Worm (Caenorhabditis elegans) whole organism, young adult: ENCODE data around the gene hlh-15.

Experiments used
- B0019.2 ChIP-seq: fragments of 200-800 bp; sonication (Bioruptor generic); conservative IDR thresholded peaks from 2 replicates; pipeline ENCODE4 v1.3.6; 2022; ENCODE audit warnings: missing genetic modification reagents, missing genetic modification characterization, missing compliant biosample characterization
- B0336.3 ChIP-seq: fragments of 200-800 bp; sonication (Bioruptor generic); IDR thresholded peaks from 2 replicates; pipeline ENCODE4 v1.3.6; 2022; ENCODE audit warnings: missing genetic modification characterization, missing compliant biosample characterization
- C06A6.2 ChIP-seq: fragments of 200-800 bp; sonication (Bioruptor generic); conservative IDR thresholded peaks from 2 replicates; pipeline ENCODE4 v1.3.6; 2022; ENCODE audit warnings: missing genetic modification characterization, missing compliant biosample characterization
- F33H1.4 ChIP-seq: fragments of 200-800 bp; sonication (Bioruptor generic); IDR thresholded peaks from 2 replicates; pipeline ENCODE4 v1.3.6; 2022; ENCODE audit warnings: missing genetic modification reagents, missing genetic modification characterization, missing compliant biosample characterization
- F39B2.1 ChIP-seq: fragments of 200-800 bp; sonication (Bioruptor generic); IDR thresholded peaks from 2 replicates; pipeline ENCODE4 v1.3.6; 2022; ENCODE audit warnings: missing genetic modification reagents, missing genetic modification characterization, missing compliant biosample characterization
- F49E8.2 ChIP-seq: sonication (generic microtip); optimal IDR thresholded peaks from 3 replicates; lab custom pipeline; 2017; ENCODE audit warnings: missing genetic modification characterization, mild to moderate bottlenecking, missing compliant biosample characterization, antibody characterized with exemption, moderate library complexity; ENCODE audit not compliant: insufficient read depth
- F52B5.7 ChIP-seq: sonication (generic microtip); optimal IDR thresholded peaks from 2 replicates; lab custom pipeline; 2016; ENCODE audit warnings: mild to moderate bottlenecking, missing genetic modification characterization, missing compliant biosample characterization
- K12H6.12 ChIP-seq: fragments of 200-800 bp; sonication (Bioruptor generic); optimal IDR thresholded peaks from 2 replicates; lab custom pipeline; 2018; ENCODE audit warnings: mild to moderate bottlenecking, missing genetic modification characterization, missing compliant biosample characterization
- T26A5.8 ChIP-seq: sonication (generic microtip); optimal IDR thresholded peaks from 2 replicates; lab custom pipeline; 2016; ENCODE audit warnings: missing genetic modification characterization, missing compliant biosample characterization
- Y53G8AR.9 ChIP-seq: fragments of 200-800 bp; sonication (Bioruptor generic); conservative IDR thresholded peaks from 2 replicates; pipeline ENCODE4 v1.3.6; 2022; ENCODE audit warnings: missing genetic modification reagents, missing genetic modification characterization, missing compliant biosample characterization
- Y67H2A.10 ChIP-seq: fragments of 200-800 bp; sonication (Bioruptor generic); conservative IDR thresholded peaks from 2 replicates; pipeline ENCODE4 v1.3.6; 2022; ENCODE audit warnings: missing genetic modification reagents, missing genetic modification characterization, missing compliant biosample characterization
- ZK185.1 ChIP-seq: sonication (generic microtip); optimal IDR thresholded peaks from 2 replicates; lab custom pipeline; 2016; ENCODE audit warnings: mild to moderate bottlenecking, missing genetic modification characterization, missing compliant biosample characterization; ENCODE audit not compliant: poor library complexity, severe bottlenecking
- akir-1 ChIP-seq: fragments of 200-800 bp; sonication (Bioruptor generic); optimal IDR thresholded peaks from 2 replicates; lab custom pipeline; 2018; ENCODE audit warnings: mild to moderate bottlenecking, missing genetic modification characterization, moderate library complexity, missing compliant biosample characterization
- atf-7 ChIP-seq: sonication (generic microtip); optimal IDR thresholded peaks from 2 replicates; lab custom pipeline; 2017; ENCODE audit warnings: mild to moderate bottlenecking, missing genetic modification characterization, missing compliant biosample characterization
- attf-3 ChIP-seq: fragments of 200-800 bp; sonication (Bioruptor generic); conservative IDR thresholded peaks from 2 replicates; pipeline ENCODE4 v1.3.6; 2022; ENCODE audit warnings: missing genetic modification reagents, missing genetic modification characterization, missing compliant biosample characterization
- cebp-1 ChIP-seq, 2 experiments: fragments of 200-800 bp in 1 of 2; sonication (Bioruptor generic) in 1 of 2; sonication (generic microtip) in 1 of 2; IDR thresholded peaks in 1 of 2; optimal IDR thresholded peaks in 1 of 2; 2 replicates each; pipeline versions ENCODE4 v1.3.6 to Lab custom; 2017 to 2022; ENCODE audit warnings: missing compliant biosample characterization in 2 of 2, missing genetic modification characterization in 2 of 2, mild to moderate bottlenecking in 1 of 2, missing genetic modification reagents in 1 of 2, moderate library complexity in 1 of 2
- ceh-58 ChIP-seq: fragments of 200-800 bp; sonication (Bioruptor generic); IDR thresholded peaks from 2 replicates; pipeline ENCODE4 v1.3.6; 2022; ENCODE audit warnings: missing genetic modification characterization, missing compliant biosample characterization
- ceh-79 ChIP-seq: sonication (generic microtip); optimal IDR thresholded peaks from 2 replicates; lab custom pipeline; 2017; ENCODE audit warnings: mild to moderate bottlenecking, missing genetic modification characterization, missing compliant biosample characterization
- ceh-91 ChIP-seq: fragments of 200-800 bp; sonication (Bioruptor generic); IDR thresholded peaks from 2 replicates; pipeline ENCODE4 v1.3.6; 2022; ENCODE audit warnings: missing genetic modification reagents, missing genetic modification characterization, missing compliant biosample characterization
- die-1 ChIP-seq: sonication (generic microtip); optimal IDR thresholded peaks from 2 replicates; lab custom pipeline; 2016; ENCODE audit warnings: missing genotype, mild to moderate bottlenecking, missing genetic modification characterization, missing compliant biosample characterization
- dox-1 ChIP-seq: fragments of 200-800 bp; sonication (Bioruptor generic); IDR thresholded peaks from 2 replicates; pipeline ENCODE4 v1.3.6; 2022; ENCODE audit warnings: missing genetic modification reagents, missing genetic modification characterization, missing compliant biosample characterization
- dpl-1 ChIP-seq: fragments of 150-350 bp; optimal IDR thresholded peaks from 2 replicates; lab custom pipeline; 2014; ENCODE audit warnings: missing biosample characterization, missing genetic modification reagents, missing genetic modification characterization
- efl-1 ChIP-seq: fragments of 150-350 bp; optimal IDR thresholded peaks from 2 replicates; lab custom pipeline; 2014; ENCODE audit warnings: missing biosample characterization, missing genetic modification reagents, missing genetic modification characterization
- ets-4 ChIP-seq: fragments of 200-800 bp; sonication (Bioruptor generic); optimal IDR thresholded peaks from 2 replicates; lab custom pipeline; 2018; ENCODE audit warnings: mild to moderate bottlenecking, missing genetic modification characterization, missing compliant biosample characterization
- fkh-3 ChIP-seq: sonication (generic microtip); optimal IDR thresholded peaks from 2 replicates; lab custom pipeline; 2016; ENCODE audit warnings: mild to moderate bottlenecking, missing genetic modification characterization, missing compliant biosample characterization
- hlh-26 ChIP-seq: fragments of 200-800 bp; sonication (Bioruptor generic); conservative IDR thresholded peaks from 2 replicates; pipeline ENCODE4 v1.3.6; 2022; ENCODE audit warnings: missing genetic modification reagents, missing genetic modification characterization, missing compliant biosample characterization
- let-526 ChIP-seq: fragments of 200-800 bp; sonication (Bioruptor generic); IDR thresholded peaks from 2 replicates; pipeline ENCODE4 v1.3.6; 2022; ENCODE audit warnings: missing genetic modification reagents, missing genetic modification characterization, missing compliant biosample characterization
- let-607 ChIP-seq, 2 experiments: fragments of 200-800 bp in 1 of 2; sonication (Bioruptor generic) in 1 of 2; sonication (generic microtip) in 1 of 2; optimal IDR thresholded peaks; 2 replicates each; lab custom pipeline; 2016 to 2018; ENCODE audit warnings: mild to moderate bottlenecking in 2 of 2, missing compliant biosample characterization in 2 of 2, missing genetic modification characterization in 2 of 2, moderate library complexity in 2 of 2, missing genotype in 1 of 2
- lin-26 ChIP-seq: fragments of 200-800 bp; sonication (Bioruptor generic); IDR thresholded peaks from 2 replicates; pipeline ENCODE4 v1.3.6; 2022; ENCODE audit warnings: missing genetic modification reagents, missing genetic modification characterization, missing compliant biosample characterization
- madf-10 ChIP-seq: sonication (generic microtip); optimal IDR thresholded peaks from 2 replicates; lab custom pipeline; 2016; ENCODE audit warnings: mild to moderate bottlenecking, missing genetic modification characterization, missing compliant biosample characterization
- madf-3 ChIP-seq: fragments of 200-800 bp; sonication (Bioruptor generic); IDR thresholded peaks from 2 replicates; pipeline ENCODE4 v1.3.6; 2022; ENCODE audit warnings: missing genetic modification reagents, missing genetic modification characterization, missing compliant biosample characterization
- madf-6 ChIP-seq: fragments of 200-800 bp; sonication (Bioruptor generic); IDR thresholded peaks from 2 replicates; pipeline ENCODE4 v1.3.6; 2022; ENCODE audit warnings: missing genetic modification reagents, missing genetic modification characterization, missing compliant biosample characterization
- mxl-1 ChIP-seq: sonication (generic microtip); optimal IDR thresholded peaks from 2 replicates; lab custom pipeline; 2016; ENCODE audit warnings: missing genetic modification characterization, missing compliant biosample characterization
- nhr-27 ChIP-seq: fragments of 200-800 bp; sonication (Bioruptor generic); optimal IDR thresholded peaks from 2 replicates; lab custom pipeline; 2018; ENCODE audit warnings: mild to moderate bottlenecking, missing genetic modification characterization, moderate library complexity, missing compliant biosample characterization
- nhr-90 ChIP-seq: sonication (generic microtip); optimal IDR thresholded peaks from 2 replicates; lab custom pipeline; 2016; ENCODE audit warnings: missing genotype, mild to moderate bottlenecking, missing genetic modification characterization, missing compliant biosample characterization
- rec-8 ChIP-seq, 2 experiments: sonication (generic microtip); optimal IDR thresholded peaks; 2 replicates each; lab custom pipeline; 2016; ENCODE audit warnings: mild to moderate bottlenecking in 2 of 2, missing genetic modification characterization in 2 of 2, missing genetic modification reagents in 2 of 2, missing genotype in 2 of 2, missing biosample characterization in 1 of 2, missing compliant biosample characterization in 1 of 2, moderate library complexity in 1 of 2
- rpc-1 ChIP-seq, 2 experiments: fragments of 150-350 bp in 1 of 2; sonication (generic microtip) in 1 of 2; optimal IDR thresholded peaks; 2 replicates each; lab custom pipeline; 2014 to 2018; ENCODE audit warnings: missing biosample characterization in 1 of 2, missing genetic modification characterization in 1 of 2, missing genetic modification reagents in 1 of 2, missing genotype in 1 of 2
- sea-2 ChIP-seq: fragments of 200-800 bp; sonication (Bioruptor generic); IDR thresholded peaks from 2 replicates; pipeline ENCODE4 v1.3.6; 2022; ENCODE audit warnings: missing genetic modification characterization, missing compliant biosample characterization
- snpc-4 ChIP-seq, 5 experiments: fragments of 150-350 bp in 1 of 5; sonication (generic microtip) in 4 of 5; optimal IDR thresholded peaks; 2 replicates each; lab custom pipeline; 2014 to 2018; ENCODE audit warnings: missing genetic modification characterization in 5 of 5, missing biosample characterization in 3 of 5, antibody characterized with exemption in 2 of 5, mild to moderate bottlenecking in 2 of 5, missing compliant biosample characterization in 2 of 5, missing genotype in 2 of 5, moderate library complexity in 2 of 5, missing genetic modification reagents in 1 of 5
- somi-1 ChIP-seq: fragments of 200-800 bp; sonication (Bioruptor generic); optimal IDR thresholded peaks from 2 replicates; lab custom pipeline; 2018; ENCODE audit warnings: mild to moderate bottlenecking, missing genetic modification characterization, missing compliant biosample characterization
- tlf-1 ChIP-seq: fragments of 200-800 bp; sonication (Bioruptor generic); optimal IDR thresholded peaks from 2 replicates; lab custom pipeline; 2018; ENCODE audit warnings: mild to moderate bottlenecking, missing genetic modification characterization, missing compliant biosample characterization
- unc-62 ChIP-seq: fragments of 150-350 bp; optimal IDR thresholded peaks from 2 replicates; lab custom pipeline; 2014; ENCODE audit warnings: missing biosample characterization, missing genetic modification reagents, missing genetic modification characterization
- ztf-18 ChIP-seq: sonication (generic microtip); optimal IDR thresholded peaks from 2 replicates; lab custom pipeline; 2016; ENCODE audit warnings: missing genotype, mild to moderate bottlenecking, missing genetic modification characterization, missing compliant biosample characterization
- ztf-25 ChIP-seq: fragments of 200-800 bp; sonication (Bioruptor generic); IDR thresholded peaks from 2 replicates; pipeline ENCODE4 v1.3.6; 2022; ENCODE audit warnings: missing genetic modification reagents, missing genetic modification characterization, missing compliant biosample characterization
- ztf-26 ChIP-seq: sonication (generic microtip); optimal IDR thresholded peaks from 2 replicates; lab custom pipeline; 2017; ENCODE audit warnings: missing genetic modification characterization, missing compliant biosample characterization
- ztf-28 ChIP-seq: fragments of 200-800 bp; sonication (Bioruptor generic); IDR thresholded peaks from 2 replicates; pipeline ENCODE4 v1.3.6; 2022; ENCODE audit warnings: missing genetic modification reagents, missing genetic modification characterization, missing compliant biosample characterization

Gene hlh-15

ce11 chrX:2433805-2434204 lies 20.6 kb upstream of the hlh-15 start:
- TF ChIP-seq cebp-1 (GFP tag; IDR thresholded peaks at IDR 0.05; lab: Robert Waterston, UW) (no peak), cebp-1 (tag; optimal IDR thresholded peaks at IDR 0.05; lab: Kevin White, UChicago) (peak; percentile 22), ZK185.1 (tag; lab: Kevin White, UChicago) (no peak)

- TF ChIP-seq let-526 (GFP tag; lab: Robert Waterston, UW): no peak
- no peak for TF ChIP-seq C06A6.2 (GFP tag; lab: Robert Waterston, UW)
- TF ChIP-seq nhr-90 (tag; lab: Kevin White, UChicago): peak; percentile 13
- TF ChIP-seq hlh-26 (GFP tag; lab: Robert Waterston, UW): no peak
- TF ChIP-seq Y53G8AR.9 (GFP tag; lab: Robert Waterston, UW): 0 out of 2 replicates have a peak, but pooled peaks have one; percentile 26
- TF ChIP-seq let-607 (tag; optimal IDR thresholded peaks at IDR 0.05; lab: Kevin White, UChicago): no peak
- no peak for TF ChIP-seq T26A5.8
- no peak for TF ChIP-seq unc-62 (GFP tag; lab: Kevin White, UChicago)
- TF ChIP-seq ets-4: no peak
- TF ChIP-seq ceh-91 (GFP tag; lab: Robert Waterston, UW): no peak
- TF ChIP-seq dox-1 (GFP tag; lab: Robert Waterston, UW): peak; percentile 55; the same call in 1 of the 2 replicates
- no peak for TF ChIP-seq mxl-1 (tag; lab: Kevin White, UChicago)
- TF ChIP-seq tlf-1: no peak
- TF ChIP-seq F39B2.1 (GFP tag; lab: Robert Waterston, UW): no peak
- TF ChIP-seq dpl-1: no peak
- TF ChIP-seq ceh-58 (GFP tag; lab: Robert Waterston, UW): no peak
- TF ChIP-seq madf-6 (GFP tag; lab: Robert Waterston, UW): no peak
- TF ChIP-seq B0336.3 (GFP tag; lab: Robert Waterston, UW): no peak
- TF ChIP-seq attf-3 (GFP tag; lab: Robert Waterston, UW): no peak
- TF ChIP-seq akir-1 (GFP tag; lab: Kevin White, UChicago): no peak
- no peak for TF ChIP-seq somi-1 (GFP tag; lab: Kevin White, UChicago)
- TF ChIP-seq F52B5.7 (tag; lab: Kevin White, UChicago): no peak
- peak; percentile 20 for TF ChIP-seq ztf-26 (tag; lab: Kevin White, UChicago)
- no peak for TF ChIP-seq rpc-1 (optimal IDR thresholded peaks at IDR 0.05; lab: Kevin White, UChicago)
- no peak for TF ChIP-seq rpc-1 (tag; optimal IDR thresholded peaks at IDR 0.05; lab: Kevin White, UChicago)
- peak; percentile 54 for TF ChIP-seq K12H6.12 (tag; lab: Kevin White, UChicago)
- TF ChIP-seq ztf-28 (GFP tag; lab: Robert Waterston, UW): no peak
- TF ChIP-seq F49E8.2 (tag; lab: Kevin White, UChicago): no peak
- no peak for TF ChIP-seq efl-1
- no peak for TF ChIP-seq nhr-27
- TF ChIP-seq lin-26 (GFP tag; lab: Robert Waterston, UW): 0 out of 2 replicates have a peak, but pooled peaks have one; percentile 14
- TF ChIP-seq B0019.2 (GFP tag; lab: Robert Waterston, UW): no peak
- no peak for TF ChIP-seq fkh-3
- TF ChIP-seq Y67H2A.10 (GFP tag; lab: Robert Waterston, UW): no peak
- no peak for TF ChIP-seq die-1 (tag; lab: Kevin White, UChicago)
- no peak for TF ChIP-seq madf-3 (GFP tag; lab: Robert Waterston, UW)
- TF ChIP-seq ztf-18 (tag; lab: Kevin White, UChicago): peak; percentile 29
- no peak for TF ChIP-seq F33H1.4 (GFP tag; lab: Robert Waterston, UW)
- no peak for TF ChIP-seq sea-2 (GFP tag; lab: Robert Waterston, UW)
- no peak for TF ChIP-seq ztf-25 (GFP tag; lab: Robert Waterston, UW)
- TF ChIP-seq ceh-79 (tag; lab: Kevin White, UChicago): no peak
- TF ChIP-seq atf-7 (tag; lab: Kevin White, UChicago): no peak
- TF ChIP-seq rec-8 (tag; optimal IDR thresholded peaks at IDR 0.05; lab: Kevin White, UChicago): no peak
- peak; percentile 10 for TF ChIP-seq madf-10
- no peak for TF ChIP-seq snpc-4 (GFP tag; optimal IDR thresholded peaks at IDR 0.05; lab: Kevin White, UChicago)
- no peak for TF ChIP-seq snpc-4 (tag; optimal IDR thresholded peaks at IDR 0.05; lab: Kevin White, UChicago)
Observed at ce11 chrX:2432459-2432858, 19.3 kb upstream of the hlh-15 start.
